Fruit fly (Drosophila melanogaster) whole organism, adult: Measurements from ENCODE around the gene pyd.

Experiments used
- CG11617 ChIP-seq: fragments of 200-800 bp; sonication (Bioruptor generic); optimal IDR thresholded peaks from 2 replicates; lab custom pipeline; 2017; ENCODE audit warnings: mild to moderate bottlenecking, missing biosample characterization, missing genetic modification reagents, missing genetic modification characterization
- CG12768 ChIP-seq: fragments of 200-800 bp; sonication (Bioruptor generic); optimal IDR thresholded peaks from 2 replicates; lab custom pipeline; 2017; ENCODE audit warnings: missing biosample characterization, missing genetic modification characterization, mild to moderate bottlenecking, moderate library complexity, missing genetic modification reagents
- CG14711 ChIP-seq: fragments of 200-800 bp; sonication (Bioruptor generic); optimal IDR thresholded peaks from 2 replicates; lab custom pipeline; 2018; ENCODE audit warnings: missing biosample characterization, mild to moderate bottlenecking, missing genetic modification characterization, moderate library complexity
- CG1620 ChIP-seq: fragments of 200-800 bp; sonication (Bioruptor generic); optimal IDR thresholded peaks from 2 replicates; lab custom pipeline; 2016; ENCODE audit warnings: missing biosample characterization, missing genetic modification characterization
- CG33017 ChIP-seq: fragments of 200-800 bp; sonication (Bioruptor generic); optimal IDR thresholded peaks from 2 replicates; lab custom pipeline; 2018; ENCODE audit warnings: missing biosample characterization, mild to moderate bottlenecking, missing genetic modification characterization, moderate library complexity
- CG5204 ChIP-seq: fragments of 200-800 bp; sonication (Bioruptor generic); optimal IDR thresholded peaks from 2 replicates; lab custom pipeline; 2016; ENCODE audit warnings: missing biosample characterization, missing genetic modification characterization
- CG7045 ChIP-seq: fragments of 200-800 bp; sonication (Bioruptor generic); optimal IDR thresholded peaks from 2 replicates; lab custom pipeline; 2017; ENCODE audit warnings: missing biosample characterization, mild to moderate bottlenecking, missing genetic modification characterization
- CG7101 ChIP-seq: fragments of 200-800 bp; sonication (Bioruptor generic); optimal IDR thresholded peaks from 2 replicates; lab custom pipeline; 2018; ENCODE audit warnings: missing biosample characterization, mild to moderate bottlenecking, missing genetic modification characterization, moderate library complexity
- Clk ChIP-seq: fragments of 200-800 bp; sonication (Bioruptor generic); optimal IDR thresholded peaks from 2 replicates; lab custom pipeline; 2017; ENCODE audit warnings: missing biosample characterization, missing genetic modification characterization
- Crg-1 ChIP-seq: fragments of 200-800 bp; sonication (Bioruptor generic); optimal IDR thresholded peaks from 2 replicates; lab custom pipeline; 2016; ENCODE audit warnings: missing biosample characterization, missing genetic modification characterization
- Hr96 ChIP-seq: fragments of 200-800 bp; sonication (Bioruptor generic); optimal IDR thresholded peaks from 2 replicates; lab custom pipeline; 2016; ENCODE audit warnings: missing biosample characterization, missing genetic modification characterization
- Mnt ChIP-seq: fragments of 200-800 bp; sonication (Bioruptor generic); optimal IDR thresholded peaks from 2 replicates; lab custom pipeline; 2016; ENCODE audit warnings: missing biosample characterization, mild to moderate bottlenecking, missing genetic modification characterization
- bab1 ChIP-seq: fragments of 200-800 bp; sonication (Bioruptor generic); optimal IDR thresholded peaks from 3 replicates; lab custom pipeline; 2019; ENCODE audit warnings: missing biosample characterization, mild to moderate bottlenecking, missing genetic modification characterization, moderate library complexity
- cic ChIP-seq: fragments of 200-800 bp; sonication (Bioruptor generic); optimal IDR thresholded peaks from 2 replicates; lab custom pipeline; 2017; ENCODE audit warnings: missing biosample characterization, mild to moderate bottlenecking, missing genetic modification characterization, moderate library complexity
- cnc ChIP-seq, 2 experiments: fragments of >200 bp; optimal IDR thresholded peaks; 2 replicates each; lab custom pipeline; 2017
- kay ChIP-seq: fragments of 200-800 bp; sonication (Bioruptor generic); peaks from one replicate; lab custom pipeline; 2016; ENCODE audit warnings: missing biosample characterization, missing genetic modification characterization, borderline replicate concordance
- ovo ChIP-seq: fragments of 200-800 bp; sonication (Bioruptor generic); optimal IDR thresholded peaks from 2 replicates; lab custom pipeline; 2016; ENCODE audit warnings: missing biosample characterization, missing genetic modification characterization
- pad ChIP-seq: fragments of 200-800 bp; sonication (Bioruptor generic); optimal IDR thresholded peaks from 3 replicates; lab custom pipeline; 2017; ENCODE audit warnings: missing biosample characterization, missing genetic modification characterization, mild to moderate bottlenecking, moderate library complexity, missing genetic modification reagents
- tj ChIP-seq: fragments of 200-800 bp; sonication (Bioruptor generic); optimal IDR thresholded peaks from 3 replicates; lab custom pipeline; 2017; ENCODE audit warnings: missing biosample characterization, mild to moderate bottlenecking, missing genetic modification characterization, moderate library complexity
- toe ChIP-seq: fragments of 200-800 bp; sonication (Bioruptor generic); optimal IDR thresholded peaks from 2 replicates; lab custom pipeline; 2016; ENCODE audit warnings: missing biosample characterization, missing genetic modification characterization

pyd gene

DNA sequence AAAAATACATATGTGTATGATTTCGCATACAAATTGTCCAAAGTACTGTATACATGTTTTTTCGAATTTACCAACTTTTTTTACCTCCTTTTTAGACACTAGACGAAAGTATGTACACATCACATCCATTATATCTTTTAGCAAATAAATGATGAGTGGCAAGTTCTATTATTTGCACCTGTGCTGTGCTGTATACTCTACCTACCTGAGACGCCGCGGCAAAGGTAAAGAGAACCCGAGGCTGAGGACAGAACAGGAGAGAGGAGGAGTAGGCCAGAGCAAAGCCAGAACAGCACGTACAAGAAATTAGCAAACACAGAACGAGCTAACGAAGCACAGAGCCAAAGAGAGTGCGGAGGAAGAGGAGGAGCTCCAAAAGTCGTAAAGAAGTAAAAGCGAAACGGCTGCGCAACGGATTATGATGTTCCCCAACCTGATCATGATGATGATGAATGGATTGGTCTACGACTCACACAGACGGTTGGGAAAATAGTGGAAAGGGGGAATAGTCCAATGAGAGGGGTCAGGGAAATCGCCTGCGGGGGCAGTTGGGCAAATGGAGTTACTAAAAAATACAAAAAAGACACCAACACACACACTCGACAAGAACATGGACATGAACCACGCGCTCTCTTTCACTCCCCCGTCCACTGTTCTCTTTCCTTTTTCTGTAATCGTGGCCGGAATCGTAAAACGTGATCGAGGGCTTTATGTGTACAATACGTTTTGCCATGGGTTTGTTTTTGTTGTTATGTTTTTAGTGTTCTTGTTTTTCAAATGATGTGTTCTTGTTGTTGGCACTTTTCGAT, 3.7 kb downstream of the pyd start:
- TF ChIP-seq Hr96 (GFP tag; lab: Kevin White, UChicago) (peak; percentile 21), ovo (GFP tag; lab: Kevin White, UChicago) (no peak), pad (peak; percentile 87), Crg-1 (peak; percentile 18), CG33017 (tag; lab: Kevin White, UChicago) (no peak), CG7101 (tag; lab: Kevin White, UChicago) (peak; percentile 45), CG14711 (tag; lab: Kevin White, UChicago) (peak; percentile 61), bab1 (peak; percentile 84)

dm6 chr3R:8927052-8927816, 4.5 kb downstream of the pyd start:
- TF ChIP-seq pad, result no peak

DNA sequence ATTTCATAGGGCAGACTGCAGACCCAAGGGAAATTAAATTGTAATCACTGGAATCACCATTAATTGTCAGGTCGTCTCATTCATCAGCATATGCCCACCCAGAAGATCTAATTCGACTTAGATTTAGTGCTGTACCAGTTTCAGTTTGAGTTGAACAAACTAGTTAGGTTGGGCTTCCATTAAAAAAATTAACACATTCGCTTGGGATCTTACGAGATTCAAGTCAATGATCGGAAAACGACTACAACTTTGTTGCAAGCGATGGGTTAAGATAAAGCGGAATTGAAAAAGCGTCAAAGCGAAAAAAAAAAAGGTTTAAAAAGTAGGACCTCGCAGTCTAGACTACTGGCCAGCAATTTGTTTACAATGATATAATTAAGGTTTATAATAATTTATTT, 5.1 kb downstream of the pyd start:
- TF ChIP-seq Hr96 (GFP tag; lab: Kevin White, UChicago) (no peak), Crg-1 (no peak), cic (no peak), bab1 (no peak), CG33017 (tag; lab: Kevin White, UChicago) (no peak), CG12768 (GFP tag; lab: Kevin White, UChicago) (no peak), ovo (GFP tag; lab: Kevin White, UChicago) (no peak), tj (GFP tag; lab: Kevin White, UChicago) (no peak), CG5204 (GFP tag; lab: Kevin White, UChicago) (no peak), CG7045 (no peak), toe (no peak), Clk (GFP tag; lab: Kevin White, UChicago) (no peak), cnc (optimal IDR thresholded peaks at IDR 0.05; lab: Kevin White, UChicago) (no peak), pad (no peak), CG11617 (no peak), kay (GFP tag; lab: Kevin White, UChicago) (no peak), Mnt (GFP tag; lab: Kevin White, UChicago) (no peak), CG14711 (tag; lab: Kevin White, UChicago) (no peak)

DNA sequence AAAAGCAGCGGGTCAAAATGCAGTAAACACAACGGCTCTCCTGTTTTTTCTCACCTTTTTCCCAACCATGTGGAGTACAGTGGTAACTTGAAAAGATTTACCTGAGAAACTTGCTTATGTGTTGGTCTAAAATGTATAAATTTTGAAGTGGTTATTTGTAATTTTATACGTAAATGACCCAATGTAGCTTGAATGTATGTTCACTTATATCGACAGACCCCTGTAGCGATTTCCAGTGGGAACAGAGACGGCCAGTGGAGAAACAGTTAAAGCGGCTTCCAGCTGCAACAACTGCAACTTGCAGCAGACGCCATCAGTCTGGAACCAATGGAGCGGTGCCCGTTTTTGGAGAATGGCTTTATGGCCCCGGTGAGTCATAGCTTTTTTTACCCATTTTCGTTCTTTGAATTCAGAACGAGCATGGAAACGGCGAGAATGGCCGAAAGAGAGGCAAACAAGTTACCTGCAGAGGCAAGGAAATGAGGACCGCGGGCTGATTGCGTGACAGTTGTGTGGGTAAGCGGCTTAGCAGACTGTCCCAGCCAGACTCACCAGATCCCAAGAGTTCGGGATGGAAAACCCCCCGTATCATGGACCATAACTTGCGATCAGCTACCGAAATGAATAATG, 5.7 kb downstream of the pyd start:
- TF ChIP-seq bab1 (peak; percentile 11), CG14711 (tag; lab: Kevin White, UChicago) (peak; percentile 19), CG11617 (no peak)

dm6 chr3R:8923774-8924369, 7.8 kb downstream of the pyd start:
- TF ChIP-seq tj (GFP tag; lab: Kevin White, UChicago) (peak; percentile 82), toe (no peak), CG7045 (no peak)

- TF ChIP-seq CG12768 (GFP tag; lab: Kevin White, UChicago), result no peak
- no peak for TF ChIP-seq cnc (optimal IDR thresholded peaks at IDR 0.05; lab: Kevin White, UChicago)
- TF ChIP-seq CG7101 (tag; lab: Kevin White, UChicago), result no peak
- no peak for TF ChIP-seq kay (GFP tag; lab: Kevin White, UChicago)
- TF ChIP-seq bab1, result no peak
- no peak for TF ChIP-seq cic
- no peak for TF ChIP-seq CG11617
- no peak for TF ChIP-seq pad
- no peak for TF ChIP-seq CG14711 (tag; lab: Kevin White, UChicago)
- no peak for TF ChIP-seq CG1620
- TF ChIP-seq Mnt (GFP tag; lab: Kevin White, UChicago), result no peak
- TF ChIP-seq CG7045, result no peak
- no peak for TF ChIP-seq CG33017 (tag; lab: Kevin White, UChicago)
Measured at dm6 chr3R:8922617-8923242, 9.0 kb downstream of the pyd start.

dm6 chr3R:8921880-8922279, 9.8 kb downstream of the pyd start:
- TF ChIP-seq ovo (GFP tag; lab: Kevin White, UChicago) (no peak), CG1620 (no peak), bab1 (no peak), kay (GFP tag; lab: Kevin White, UChicago) (no peak), pad (no peak)
